Fruit fly (Drosophila melanogaster): ENCODE measurements around the gene Zasp67.

Zasp67 gene

DNA sequence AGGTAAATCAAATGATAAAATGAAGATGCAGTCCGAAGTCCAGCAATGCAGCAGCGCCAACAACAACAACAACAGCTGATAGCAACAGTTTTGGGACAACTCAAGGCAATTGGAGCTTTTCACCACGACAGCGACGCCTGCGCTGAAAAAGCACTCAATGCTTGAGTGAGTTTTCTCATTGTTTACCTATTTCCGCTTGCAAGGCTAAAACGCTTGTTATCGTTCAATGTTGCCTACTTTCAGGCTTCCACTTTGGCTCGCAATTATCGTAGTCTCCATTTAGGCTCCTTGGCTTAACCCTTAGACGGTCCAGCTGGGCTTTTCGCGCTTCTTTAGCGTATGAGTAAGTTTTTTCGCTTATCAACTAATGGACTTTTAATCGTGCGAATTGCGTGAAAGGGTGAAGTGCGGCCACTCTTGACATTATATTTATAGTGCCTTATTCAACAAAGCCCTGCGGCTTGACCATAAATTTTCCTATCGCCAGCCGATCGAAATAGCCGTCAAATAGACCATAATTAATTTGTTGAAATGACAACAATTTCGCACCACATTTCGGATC, 35.4 kb downstream of the Zasp67 start (continued):
- peak; percentile 36 for TF ChIP-seq CG6854 (GFP tag; optimal IDR thresholded peaks at IDR 0.05)
- no peak for TF ChIP-seq esn (GFP tag; optimal IDR thresholded peaks at IDR 0.05)
- TF ChIP-seq CG15336 (GFP tag; IDR thresholded peaks at IDR 0.05): peak; percentile 56; the same call in 1 of the 2 replicates
- peak; percentile 44 for TF ChIP-seq net (GFP tag; optimal IDR thresholded peaks at IDR 0.05)
- TF ChIP-seq topi (GFP tag; optimal IDR thresholded peaks at IDR 0.05): no peak
- TF ChIP-seq CG1621 (tag; optimal IDR thresholded peaks at IDR 0.05): no peak
- peak; percentile 14 for TF ChIP-seq Sox14 (GFP tag; optimal IDR thresholded peaks at IDR 0.05)
- no peak for TF ChIP-seq CG10631 (GFP tag; optimal IDR thresholded peaks at IDR 0.05)
- no peak for TF ChIP-seq CG11294 (GFP tag; IDR thresholded peaks at IDR 0.05)
- TF ChIP-seq CG6276 (GFP tag; optimal IDR thresholded peaks at IDR 0.05): peak; percentile 75
- TF ChIP-seq fkh (GFP tag; optimal IDR thresholded peaks at IDR 0.05): peak; percentile 85
- no peak for TF ChIP-seq acj6 (GFP tag; optimal IDR thresholded peaks at IDR 0.05)
- TF ChIP-seq Met (GFP tag; optimal IDR thresholded peaks at IDR 0.05): no peak
- TF ChIP-seq ss (GFP tag; optimal IDR thresholded peaks at IDR 0.05): peak; percentile 4 to 35
- TF ChIP-seq Lpt (GFP tag; optimal IDR thresholded peaks at IDR 0.05): no peak
- no peak for TF ChIP-seq CG6808 (GFP tag; optimal IDR thresholded peaks at IDR 0.05)
- TF ChIP-seq Hr39 (GFP tag; optimal IDR thresholded peaks at IDR 0.05): no peak
- peak; percentile 2 for TF ChIP-seq Sox102F (GFP tag; optimal IDR thresholded peaks at IDR 0.05)

- no peak for TF ChIP-seq CG3032 (tag; optimal IDR thresholded peaks at IDR 0.05)
- no peak for TF ChIP-seq CG1621 (tag; optimal IDR thresholded peaks at IDR 0.05)
- TF ChIP-seq Ets21C (GFP tag; optimal IDR thresholded peaks at IDR 0.05): no peak
- peak; percentile 59 for TF ChIP-seq fkh (GFP tag; optimal IDR thresholded peaks at IDR 0.05)
- TF ChIP-seq Sox102F (GFP tag; optimal IDR thresholded peaks at IDR 0.05): no peak
- TF ChIP-seq CG7368 (GFP tag; optimal IDR thresholded peaks at IDR 0.05): no peak
- no peak for TF ChIP-seq spab (GFP tag; optimal IDR thresholded peaks at IDR 0.05)
- TF ChIP-seq CG6276 (GFP tag; optimal IDR thresholded peaks at IDR 0.05): no peak
- TF ChIP-seq CG8119 (GFP tag; IDR thresholded peaks at IDR 0.05): no peak
- TF ChIP-seq CG3919 (GFP tag; optimal IDR thresholded peaks at IDR 0.05): no peak
- TF ChIP-seq Eip78C (GFP tag): peak; percentile 17
- TF ChIP-seq CG8319 (GFP tag; optimal IDR thresholded peaks at IDR 0.05): no peak
- no peak for TF ChIP-seq Eip75B (GFP tag; optimal IDR thresholded peaks at IDR 0.05)
- no peak for TF ChIP-seq Blimp-1 (GFP tag; optimal IDR thresholded peaks at IDR 0.05)
- no peak for TF ChIP-seq Met (GFP tag; optimal IDR thresholded peaks at IDR 0.05)
- no peak for TF ChIP-seq Sox15 (GFP tag; optimal IDR thresholded peaks at IDR 0.05)
These were observed 37.2 kb downstream of the Zasp67 start, which contains the start of gene CG42268 for dm6 chr3L:9760151-9760749. Gene CG42268 (minus strand): TSS chr3L:9760395.

- no peak for TF ChIP-seq CG6854 (GFP tag; optimal IDR thresholded peaks at IDR 0.05)
- no peak for TF ChIP-seq CG1621 (tag; optimal IDR thresholded peaks at IDR 0.05)
- no peak for TF ChIP-seq Ets96B (tag; optimal IDR thresholded peaks at IDR 0.05)
- TF ChIP-seq Eip78C (GFP tag): no peak
- TF ChIP-seq CG32006 (GFP tag; optimal IDR thresholded peaks at IDR 0.05): no peak
- TF ChIP-seq CG6163 (GFP tag; IDR thresholded peaks at IDR 0.05): no peak
- TF ChIP-seq Eip93F (GFP tag; optimal IDR thresholded peaks at IDR 0.05): no peak
- TF ChIP-seq lz (GFP tag; optimal IDR thresholded peaks at IDR 0.05): no peak
- TF ChIP-seq CG11902 (GFP tag; optimal IDR thresholded peaks at IDR 0.05): no peak
- TF ChIP-seq Smox (GFP tag; optimal IDR thresholded peaks at IDR 0.05): no peak
- no peak for TF ChIP-seq CG15336 (GFP tag; IDR thresholded peaks at IDR 0.05)
- no peak for TF ChIP-seq CG4318 (GFP tag; optimal IDR thresholded peaks at IDR 0.05)
- TF ChIP-seq Sox102F (GFP tag; optimal IDR thresholded peaks at IDR 0.05): no peak
- no peak for TF ChIP-seq pdm3 (GFP tag; optimal IDR thresholded peaks at IDR 0.05)
- no peak for TF ChIP-seq dac (GFP tag; optimal IDR thresholded peaks at IDR 0.05)
- TF ChIP-seq CG10631 (GFP tag; optimal IDR thresholded peaks at IDR 0.05): no peak
- TF ChIP-seq CG11294 (GFP tag; IDR thresholded peaks at IDR 0.05): no peak
- TF ChIP-seq net (GFP tag; optimal IDR thresholded peaks at IDR 0.05): no peak
- TF ChIP-seq spab (GFP tag; optimal IDR thresholded peaks at IDR 0.05): no peak
- TF ChIP-seq Hr38 (GFP tag; optimal IDR thresholded peaks at IDR 0.05): no peak
These were observed 45.9 kb downstream of the Zasp67 start for dm6 chr3L:9751625-9752024.
